Worm (Caenorhabditis elegans) whole organism, L1 larva: Measurements from ENCODE around the gene arl-6.

Experiments
- C04F5.9 ChIP-seq: sonication (generic microtip); optimal IDR thresholded peaks from 2 replicates; lab custom pipeline; 2016; ENCODE audit warnings: missing genetic modification characterization, missing compliant biosample characterization
- C16A3.4 ChIP-seq: fragments of 150-350 bp; optimal IDR thresholded peaks from 2 replicates; lab custom pipeline; 2014; ENCODE audit warnings: missing biosample characterization, missing genetic modification characterization
- Y116A8C.19 ChIP-seq: sonication (generic microtip); optimal IDR thresholded peaks from 2 replicates; lab custom pipeline; 2016; ENCODE audit warnings: missing compliant biosample characterization, missing genetic modification characterization, borderline replicate concordance
- alr-1 ChIP-seq: fragments of 200-800 bp; sonication (Bioruptor generic); optimal IDR thresholded peaks from 2 replicates; lab custom pipeline; 2018; ENCODE audit warnings: borderline replicate concordance, mild to moderate bottlenecking, missing genetic modification characterization, missing compliant biosample characterization
- ceh-8 ChIP-seq: fragments of 200-800 bp; sonication (Bioruptor generic); optimal IDR thresholded peaks from 2 replicates; lab custom pipeline; 2018; ENCODE audit warnings: mild to moderate bottlenecking, missing genetic modification characterization, moderate library complexity, missing compliant biosample characterization
- ceh-88 ChIP-seq: fragments of 200-800 bp; sonication (Bioruptor generic); IDR thresholded peaks from 2 replicates; pipeline ENCODE4 v1.3.6; 2022; ENCODE audit warnings: missing genetic modification characterization, missing compliant biosample characterization
- ceh-90 ChIP-seq: sonication (generic microtip); optimal IDR thresholded peaks from 2 replicates; lab custom pipeline; 2016; ENCODE audit warnings: missing genetic modification characterization, missing compliant biosample characterization
- dsc-1 ChIP-seq: sonication (generic microtip); optimal IDR thresholded peaks from 2 replicates; lab custom pipeline; 2016; ENCODE audit warnings: mild to moderate bottlenecking, missing genetic modification characterization, missing compliant biosample characterization
- efl-1 ChIP-seq, 4 experiments: fragments of 150-350 bp; optimal IDR thresholded peaks in 3 of 4; peaks in 1 of 4; 1 replicate in 1 of 4; 2 replicates in 3 of 4; lab custom pipeline; 2014; ENCODE audit warnings: missing biosample characterization in 2 of 4, missing genetic modification characterization in 2 of 4, missing genetic modification reagents in 2 of 4
- elt-2 ChIP-seq: sonication (generic microtip); optimal IDR thresholded peaks from 2 replicates; lab custom pipeline; 2016; ENCODE audit warnings: missing genetic modification characterization, mild to moderate bottlenecking, inconsistent platforms, missing compliant biosample characterization, missing genetic modification reagents
- fkh-4 ChIP-seq: sonication (generic microtip); optimal IDR thresholded peaks from 2 replicates; lab custom pipeline; 2016; ENCODE audit warnings: missing compliant biosample characterization, missing genetic modification characterization, borderline replicate concordance
- grh-1 ChIP-seq: fragments of 200-800 bp; sonication (Bioruptor generic); IDR thresholded peaks from 2 replicates; pipeline ENCODE4 v1.3.6; 2022; ENCODE audit warnings: missing genetic modification reagents, missing genetic modification characterization, missing compliant biosample characterization
- hlh-17 ChIP-seq: fragments of 200-800 bp; sonication (Bioruptor generic); optimal IDR thresholded peaks from 2 replicates; lab custom pipeline; 2018; ENCODE audit warnings: missing genetic modification characterization, mild to moderate bottlenecking, missing compliant biosample characterization, moderate library complexity, borderline replicate concordance
- isw-1 ChIP-seq: fragments of 200-800 bp; sonication (Bioruptor generic); IDR thresholded peaks from 2 replicates; pipeline ENCODE4 v1.3.6; 2022; ENCODE audit warnings: missing genetic modification characterization, missing compliant biosample characterization
- lin-14 ChIP-seq: fragments of 200-800 bp; sonication (Bioruptor generic); optimal IDR thresholded peaks from 2 replicates; lab custom pipeline; 2018; ENCODE audit warnings: mild to moderate bottlenecking, missing genetic modification characterization, moderate library complexity, missing compliant biosample characterization
- lin-35 ChIP-seq, 2 experiments: fragments of 150-350 bp; optimal IDR thresholded peaks; 2 replicates each; lab custom pipeline; 2014; ENCODE audit warnings: missing biosample characterization in 2 of 2, missing genetic modification characterization in 2 of 2, missing genetic modification reagents in 2 of 2
- mep-1 ChIP-seq: fragments of 150-350 bp; optimal IDR thresholded peaks from 2 replicates; lab custom pipeline; 2014; ENCODE audit warnings: missing biosample characterization, missing genetic modification characterization
- nhr-19 ChIP-seq: fragments of 200-800 bp; sonication (Bioruptor generic); conservative IDR thresholded peaks from 2 replicates; pipeline ENCODE4 v1.3.6; 2022; ENCODE audit warnings: missing genetic modification characterization, missing compliant biosample characterization
- nhr-237 ChIP-seq: fragments of 150-350 bp; optimal IDR thresholded peaks from 2 replicates; lab custom pipeline; 2014; ENCODE audit warnings: missing biosample characterization, missing genetic modification characterization
- nhr-76 ChIP-seq: sonication (generic microtip); optimal IDR thresholded peaks from 2 replicates; lab custom pipeline; 2017; ENCODE audit warnings: missing biosample characterization, missing genetic modification characterization
- nhr-90 ChIP-seq: sonication (generic microtip); optimal IDR thresholded peaks from 2 replicates; lab custom pipeline; 2016; ENCODE audit warnings: mild to moderate bottlenecking, missing genetic modification characterization, missing compliant biosample characterization; ENCODE audit not compliant: poor library complexity
- pag-3 ChIP-seq: sonication (generic microtip); optimal IDR thresholded peaks from 2 replicates; lab custom pipeline; 2017; ENCODE audit warnings: missing genetic modification characterization, mild to moderate bottlenecking, missing compliant biosample characterization, antibody characterized with exemption, borderline replicate concordance; ENCODE audit not compliant: insufficient read depth
- skn-1 ChIP-seq: fragments of 150-350 bp; optimal IDR thresholded peaks from 2 replicates; lab custom pipeline; 2014; ENCODE audit warnings: missing biosample characterization, missing genetic modification characterization
- snu-23 ChIP-seq: sonication (generic microtip); optimal IDR thresholded peaks from 2 replicates; lab custom pipeline; 2016; ENCODE audit warnings: missing genetic modification characterization, missing compliant biosample characterization
- sptf-1 ChIP-seq: fragments of 150-350 bp; optimal IDR thresholded peaks from 2 replicates; lab custom pipeline; 2014; ENCODE audit warnings: missing biosample characterization, missing genetic modification characterization
- swsn-7 ChIP-seq: sonication (generic microtip); optimal IDR thresholded peaks from 2 replicates; lab custom pipeline; 2016; ENCODE audit warnings: missing genetic modification characterization, missing compliant biosample characterization
- tlp-1 ChIP-seq: fragments of 150-350 bp; optimal IDR thresholded peaks from 2 replicates; lab custom pipeline; 2014; ENCODE audit warnings: missing biosample characterization, missing genetic modification characterization
- unc-130 ChIP-seq: fragments of 150-350 bp; optimal IDR thresholded peaks from 2 replicates; lab custom pipeline; 2017; ENCODE audit warnings: missing biosample characterization, missing genetic modification characterization, inconsistent platforms
- unc-86 ChIP-seq: sonication (generic microtip); optimal IDR thresholded peaks from 2 replicates; lab custom pipeline; 2016; ENCODE audit warnings: missing genetic modification characterization, missing compliant biosample characterization
- vab-15 ChIP-seq: sonication (generic microtip); optimal IDR thresholded peaks from 2 replicates; lab custom pipeline; 2017; ENCODE audit warnings: missing genotype, mild to moderate bottlenecking, missing genetic modification characterization, missing compliant biosample characterization
- zag-1 ChIP-seq: fragments of 150-350 bp; optimal IDR thresholded peaks from 2 replicates; lab custom pipeline; 2014; ENCODE audit warnings: missing biosample characterization, missing genetic modification characterization
- zip-4 ChIP-seq: fragments of 200-800 bp; sonication (Bioruptor generic); optimal IDR thresholded peaks from 2 replicates; lab custom pipeline; 2018; ENCODE audit warnings: mild to moderate bottlenecking, missing genetic modification characterization, moderate library complexity, missing compliant biosample characterization
- ztf-11 ChIP-seq, 2 experiments: sonication (generic microtip); optimal IDR thresholded peaks; 2 replicates each; lab custom pipeline; 2016 to 2017; ENCODE audit warnings: missing genetic modification characterization in 2 of 2, missing biosample characterization in 1 of 2, missing compliant biosample characterization in 1 of 2
- ztf-4 ChIP-seq: fragments of 150-350 bp; optimal IDR thresholded peaks from 2 replicates; lab custom pipeline; 2014; ENCODE audit warnings: missing biosample characterization, missing genetic modification characterization

arl-6 gene

ce11 chrIII:4830207-4830606 lies 15.6 kb upstream of the arl-6 start, which contains the start of gene nspd-9:
Gene nspd-9 (minus strand): TSS chrIII:4830307.
- no peak for TF ChIP-seq Y116A8C.19 (tag; lab: Kevin White, UChicago)
- no peak for TF ChIP-seq nhr-90 (tag; lab: Kevin White, UChicago)
- TF ChIP-seq lin-35 (GFP tag; optimal IDR thresholded peaks at IDR 0.05; lab: Kevin White, UChicago): no peak
- no peak for TF ChIP-seq pag-3
- TF ChIP-seq ztf-4 (tag; lab: Kevin White, UChicago): no peak
- TF ChIP-seq tlp-1 (tag; lab: Kevin White, UChicago): no peak

ce11 chrIII:4829440-4829839 lies 14.8 kb upstream of the arl-6 start, which contains the start of gene F26A1.9:
Gene F26A1.9 (minus strand): TSS chrIII:4829540.
- no peak for TF ChIP-seq snu-23
- no peak for TF ChIP-seq nhr-237 (tag; lab: Kevin White, UChicago)
- TF ChIP-seq hlh-17 (GFP tag; lab: Kevin White, UChicago): no peak
- TF ChIP-seq nhr-90 (tag; lab: Kevin White, UChicago): no peak
- TF ChIP-seq fkh-4 (tag; lab: Kevin White, UChicago): no peak
- no peak for TF ChIP-seq lin-14
- no peak for TF ChIP-seq sptf-1 (tag; lab: Kevin White, UChicago)
- TF ChIP-seq ztf-4 (tag; lab: Kevin White, UChicago): no peak
- TF ChIP-seq mep-1: no peak
- no peak for TF ChIP-seq zip-4 (GFP tag; lab: Kevin White, UChicago)
- no peak for TF ChIP-seq unc-130 (tag; lab: Kevin White, UChicago)
- TF ChIP-seq, all 84 proteins: peak for 0

- TF ChIP-seq C04F5.9: no peak
- no peak for TF ChIP-seq efl-1 (optimal IDR thresholded peaks at IDR 0.05; lab: Kevin White, UChicago)
- no peak for TF ChIP-seq efl-1 (GFP tag; optimal IDR thresholded peaks at IDR 0.05 in 1 of 2; lab: Kevin White, UChicago)
- no peak for TF ChIP-seq grh-1 (GFP tag; lab: Robert Waterston, UW)
- TF ChIP-seq C16A3.4 (tag; lab: Kevin White, UChicago): no peak
- no peak for TF ChIP-seq skn-1 (tag; lab: Kevin White, UChicago)
- no peak for TF ChIP-seq tlp-1 (tag; lab: Kevin White, UChicago)
- TF ChIP-seq ceh-88: no peak
- TF ChIP-seq zag-1 (tag; lab: Kevin White, UChicago): no peak
These were observed 12.0 kb upstream of the arl-6 start, which contains the start of gene F26A1.3 for ce11 chrIII:4826606-4827005. Gene F26A1.3 (plus strand): TSS chrIII:4826906.

- no peak for TF ChIP-seq skn-1 (tag; lab: Kevin White, UChicago)
- no peak for TF ChIP-seq vab-15
- no peak for TF ChIP-seq dsc-1 (tag; lab: Kevin White, UChicago)
- TF ChIP-seq isw-1 (GFP tag; lab: Robert Waterston, UW): no peak
- TF ChIP-seq elt-2 (tag; lab: Kevin White, UChicago): no peak
- no peak for TF ChIP-seq swsn-7 (tag; lab: Kevin White, UChicago)
- no peak for TF ChIP-seq C04F5.9
- no peak for TF ChIP-seq alr-1 (tag; lab: Kevin White, UChicago)
- TF ChIP-seq zag-1 (tag; lab: Kevin White, UChicago): no peak
- no peak for TF ChIP-seq unc-86 (tag; lab: Kevin White, UChicago)
These were observed 7.5 kb upstream of the arl-6 start, which contains the start of gene F26A1.8 for ce11 chrIII:4822140-4822539. Gene F26A1.8 (minus strand): TSS chrIII:4822240.

DNA sequence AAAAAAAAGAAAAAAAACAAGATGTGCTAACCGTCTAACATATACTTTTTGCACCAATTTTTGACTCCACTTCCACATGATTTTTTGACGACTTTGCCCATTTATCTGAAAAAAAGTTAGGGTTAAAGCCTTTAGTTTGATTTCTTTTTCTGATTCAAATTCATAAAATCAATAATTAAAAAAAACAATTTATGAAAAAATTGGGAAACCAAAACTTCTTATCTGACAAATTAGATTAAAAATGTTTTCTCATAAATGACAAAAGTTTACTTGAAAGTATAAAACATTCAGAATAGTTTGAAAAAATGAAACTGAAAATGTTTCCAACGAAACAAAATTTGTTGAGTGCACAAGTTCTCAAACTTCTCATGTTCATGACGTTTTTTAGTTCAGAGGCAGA lies 5.2 kb upstream of the arl-6 start, which contains the start of gene F26A1.7:
F26A1.7 (minus strand) TSS at position 101 of the 400 bp plus-strand sequence.
- TF ChIP-seq nhr-76 (tag; lab: Kevin White, UChicago) (no peak), ztf-11 (tag; optimal IDR thresholded peaks at IDR 0.05; lab: Kevin White, UChicago) (no peak), efl-1 (optimal IDR thresholded peaks at IDR 0.05; lab: Kevin White, UChicago) (no peak), efl-1 (GFP tag; optimal IDR thresholded peaks at IDR 0.05 in 1 of 2; lab: Kevin White, UChicago) (no peak), mep-1 (no peak), ceh-8 (GFP tag; lab: Kevin White, UChicago) (no peak), ceh-90 (tag; lab: Kevin White, UChicago) (no peak), ztf-4 (tag; lab: Kevin White, UChicago) (no peak), nhr-19 (GFP tag; lab: Robert Waterston, UW) (no peak)
- TF ChIP-seq, all 84 proteins: peak for 0
